Fruit fly (Drosophila melanogaster): ENCODE results near the gene CG42578.

CG42578 gene

DNA sequence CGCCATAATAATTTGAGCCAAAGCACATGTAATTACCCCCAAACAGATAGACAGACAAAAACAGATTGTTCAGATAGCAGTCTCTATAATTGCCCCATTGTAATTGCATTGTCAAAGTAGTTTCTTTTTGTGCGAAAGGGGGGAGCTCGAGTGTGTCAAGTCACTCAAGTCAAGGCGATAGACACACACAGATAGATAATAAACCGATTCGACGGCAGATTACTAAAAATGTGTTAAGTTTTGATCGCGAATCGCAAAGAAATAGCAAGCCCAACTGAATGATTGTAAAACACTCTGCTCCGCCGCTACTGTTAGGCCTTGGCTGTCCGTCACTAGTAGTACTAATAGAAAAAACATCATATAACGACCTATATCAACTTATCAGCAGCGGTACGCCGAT, 46.5 kb downstream of the CG42578 start:
- no peak for TF ChIP-seq CTCF (optimal IDR thresholded peaks at IDR 0.05)
- no peak for TF ChIP-seq CG8478 (optimal IDR thresholded peaks at IDR 0.05)

DNA sequence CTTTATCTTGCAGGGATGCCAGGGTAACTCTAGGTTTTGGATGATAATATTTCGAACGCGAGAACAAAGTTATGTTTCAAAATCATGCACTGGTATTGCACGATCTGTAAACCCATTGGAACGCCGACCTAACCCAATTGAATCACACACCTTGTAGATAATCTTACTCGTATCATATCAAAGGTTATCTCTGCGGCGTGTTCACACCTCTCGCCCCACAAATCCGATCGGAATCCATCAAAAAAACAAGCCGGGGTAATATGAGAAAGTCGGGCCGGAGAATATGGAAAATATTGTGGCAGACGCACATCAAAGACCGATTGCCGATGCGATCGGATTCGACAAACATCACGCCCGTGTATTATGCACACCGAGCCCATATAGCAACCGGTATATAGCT, 48.9 kb downstream of the CG42578 start:
- TF ChIP-seq CTCF (optimal IDR thresholded peaks at IDR 0.05) (no peak), CG8478 (optimal IDR thresholded peaks at IDR 0.05) (no peak)

- TF ChIP-seq CTCF (optimal IDR thresholded peaks at IDR 0.05) (no peak), CG8478 (optimal IDR thresholded peaks at IDR 0.05) (no peak)
Observed at dm6 chrX:20495767-20496656, 49.8 kb downstream of the CG42578 start.

Measured in S2 (cell line).